Fruit fly (Drosophila melanogaster): ENCODE data around the gene CG14262.

DNA sequence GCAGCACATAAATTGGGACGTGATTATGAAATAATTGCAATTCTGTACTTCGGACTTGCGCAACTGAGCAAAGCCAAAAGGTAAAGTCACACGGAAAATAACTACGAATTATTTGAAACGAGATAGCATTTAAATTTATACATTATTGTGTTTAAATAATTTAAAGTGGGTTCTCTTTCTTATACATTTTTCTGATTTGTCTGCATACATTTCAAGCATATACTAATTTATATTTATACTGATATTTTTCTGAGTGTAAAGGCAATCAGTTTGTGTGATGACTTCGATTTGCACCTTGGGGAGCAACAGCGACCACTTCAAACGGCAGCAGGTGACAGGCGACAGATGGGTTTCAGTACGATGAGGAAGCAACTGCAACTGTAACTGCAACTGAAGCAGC, 39.7 kb downstream of the CG14262 start:
- TF ChIP-seq dsx (GFP tag; optimal IDR thresholded peaks at IDR 0.05; ENCODE audit: poor library complexity, severe bottlenecking): no peak
- no peak for TF ChIP-seq CG8119 (GFP tag; IDR thresholded peaks at IDR 0.05)
- TF ChIP-seq Sox15 (GFP tag; optimal IDR thresholded peaks at IDR 0.05): no peak
- no peak for TF ChIP-seq CG32006 (GFP tag; optimal IDR thresholded peaks at IDR 0.05)
- no peak for TF ChIP-seq fkh (GFP tag; optimal IDR thresholded peaks at IDR 0.05)
- no peak for TF ChIP-seq esn (GFP tag; optimal IDR thresholded peaks at IDR 0.05)

Measured in whole organism, prepupa.